Fruit fly (Drosophila melanogaster) whole organism: ENCODE measurements around the gene Awh.

ENCODE experiments used
- CG8478 ChIP-seq: fragments of >200 bp; optimal IDR thresholded peaks from 2 replicates; lab custom pipeline; 2018; ENCODE audit warnings: inconsistent platforms
- EcR ChIP-seq, 2 experiments: fragments of >200 bp; optimal IDR thresholded peaks; 2 replicates each; lab custom pipeline; 2017; ENCODE audit warnings: missing biosample characterization in 2 of 2, missing genetic modification characterization in 2 of 2, missing genetic modification reagents in 2 of 2
- pan ChIP-seq: fragments of >200 bp; optimal IDR thresholded peaks from 2 replicates; lab custom pipeline; 2017
- psq ChIP-seq: fragments of >200 bp; optimal IDR thresholded peaks from 2 replicates; lab custom pipeline; 2017
- usp ChIP-seq: fragments of >200 bp; optimal IDR thresholded peaks from 2 replicates; lab custom pipeline; 2017; ENCODE audit warnings: missing biosample characterization, missing genetic modification characterization, mixed read lengths

DNA sequence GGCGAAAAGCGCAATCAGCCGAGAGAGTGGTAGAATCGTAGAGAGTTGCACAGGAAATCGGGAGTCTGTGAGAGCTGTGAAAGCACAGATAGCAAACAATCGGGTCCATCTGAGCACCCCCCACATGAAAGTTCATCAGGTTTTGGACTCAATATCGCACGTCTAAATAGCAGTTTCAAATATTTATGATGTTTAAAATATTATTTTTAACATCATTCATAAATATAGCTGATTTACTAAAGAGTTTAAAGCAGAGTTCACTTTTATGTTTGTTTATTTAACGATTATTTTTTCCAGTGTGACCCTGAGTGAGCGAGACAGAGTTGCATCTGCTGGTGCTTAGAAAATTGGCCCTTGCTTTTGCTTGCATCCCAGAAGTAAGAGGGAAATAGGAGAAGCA is 44.7 kb upstream of the Awh start:
- TF ChIP-seq psq (lab: Kevin White, UChicago) (no peak), EcR (GFP tag; optimal IDR thresholded peaks at IDR 0.05; lab: Kevin White, UChicago) (no peak), CG8478 (lab: Kevin White, UChicago) (no peak), usp (GFP tag; lab: Kevin White, UChicago) (no peak), pan (no peak)
